Worm (Caenorhabditis elegans) whole organism, late embryonic: ENCODE data around the gene chil-21.

Experiments
- C08G9.2 ChIP-seq: sonication (generic microtip); optimal IDR thresholded peaks from 2 replicates; lab custom pipeline; 2016; ENCODE audit warnings: mild to moderate bottlenecking, missing genetic modification characterization, moderate library complexity, missing compliant biosample characterization
- ceh-6 ChIP-seq: fragments of 200-800 bp; sonication (Bioruptor generic); optimal IDR thresholded peaks from 2 replicates; lab custom pipeline; 2018; ENCODE audit warnings: mild to moderate bottlenecking, missing genetic modification characterization, missing compliant biosample characterization
- pros-1 ChIP-seq: fragments of 150-350 bp; optimal IDR thresholded peaks from 2 replicates; lab custom pipeline; 2014; ENCODE audit warnings: missing biosample characterization, missing genetic modification reagents, missing genetic modification characterization
- ref-2 ChIP-seq: sonication (generic microtip); optimal IDR thresholded peaks from 2 replicates; lab custom pipeline; 2016; ENCODE audit warnings: missing genetic modification characterization, missing compliant biosample characterization
- unc-86 ChIP-seq: sonication (generic microtip); optimal IDR thresholded peaks from 2 replicates; lab custom pipeline; 2016; ENCODE audit warnings: missing genetic modification characterization, missing compliant biosample characterization

- no peak for TF ChIP-seq pros-1 (tag; lab: Kevin White, UChicago)
- TF ChIP-seq unc-86 = no peak
- TF ChIP-seq C08G9.2 = no peak
- TF ChIP-seq ceh-6 (GFP tag; lab: Kevin White, UChicago) = no peak
- no peak for TF ChIP-seq ref-2 (tag; lab: Kevin White, UChicago)
Observed at ce11 chrII:9477567-9477966, 15.8 kb upstream of the chil-21 start, which contains the start of gene chil-27.
